Fruit fly (Drosophila melanogaster): ENCODE measurements around the gene CG33270.

dm6 chr3L:11583964-11584363, 5.5 kb upstream of the CG33270 start, which contains the start of gene CG32086:
- no peak for TF ChIP-seq CG8478 (optimal IDR thresholded peaks at IDR 0.05)
- no peak for TF ChIP-seq CTCF (optimal IDR thresholded peaks at IDR 0.05)
